Worm (Caenorhabditis elegans) whole organism, L1 larva: Measurements from ENCODE around the gene F46B6.5.

ENCODE experiments used
- aha-1 ChIP-seq: fragments of 150-350 bp; optimal IDR thresholded peaks from 2 replicates; lab custom pipeline; 2014; ENCODE audit warnings: missing biosample characterization, missing genetic modification characterization
- fkh-4 ChIP-seq: sonication (generic microtip); optimal IDR thresholded peaks from 2 replicates; lab custom pipeline; 2016; ENCODE audit warnings: missing compliant biosample characterization, missing genetic modification characterization, borderline replicate concordance
- fos-1 ChIP-seq: fragments of 150-350 bp; optimal IDR thresholded peaks from 2 replicates; lab custom pipeline; 2014; ENCODE audit warnings: missing biosample characterization, missing genetic modification characterization
- lin-15B ChIP-seq: fragments of 150-350 bp; sonication (generic microtip); optimal IDR thresholded peaks from 3 replicates; lab custom pipeline; 2014; ENCODE audit warnings: missing biosample characterization, missing genetic modification characterization
- nhr-11 ChIP-seq: fragments of 150-350 bp; optimal IDR thresholded peaks from 2 replicates; lab custom pipeline; 2014; ENCODE audit warnings: missing biosample characterization, missing genetic modification characterization
- nhr-12 ChIP-seq: sonication (generic microtip); optimal IDR thresholded peaks from 2 replicates; lab custom pipeline; 2017; ENCODE audit warnings: missing biosample characterization, missing genetic modification characterization
- nhr-28 ChIP-seq: fragments of 150-350 bp; optimal IDR thresholded peaks from 2 replicates; lab custom pipeline; 2014; ENCODE audit warnings: missing biosample characterization, missing genetic modification characterization
- nhr-71 ChIP-seq: sonication (generic microtip); optimal IDR thresholded peaks from 2 replicates; lab custom pipeline; 2016; ENCODE audit warnings: mild to moderate bottlenecking, missing genetic modification characterization, moderate library complexity, missing compliant biosample characterization
- rnt-1 ChIP-seq: sonication (generic microtip); optimal IDR thresholded peaks from 2 replicates; lab custom pipeline; 2016; ENCODE audit warnings: mild to moderate bottlenecking, missing genetic modification characterization, moderate library complexity, missing compliant biosample characterization

DNA sequence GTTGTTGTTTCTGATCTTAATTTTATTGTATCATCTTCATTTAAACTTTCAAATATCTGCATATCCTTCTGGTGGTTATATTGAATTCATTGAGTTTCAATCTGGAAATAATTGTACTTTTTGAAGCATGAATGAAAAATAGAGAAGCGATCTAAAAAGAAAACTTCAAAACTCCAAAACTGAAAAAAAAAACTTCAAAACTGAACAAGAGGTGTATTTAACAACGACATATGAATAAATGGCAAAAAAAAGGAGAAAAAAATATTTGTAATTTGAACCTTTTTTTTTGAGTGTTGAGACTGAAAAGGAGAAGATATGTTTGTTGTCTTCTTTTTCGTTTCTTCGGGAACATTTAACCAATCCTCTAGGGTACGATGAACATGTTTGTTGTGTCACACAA lies 25.0 kb downstream of the F46B6.5 start, which contains the start of gene F58E6.11:
- no peak for TF ChIP-seq rnt-1
- no peak for TF ChIP-seq nhr-11 (tag; lab: Kevin White, UChicago)
- no peak for TF ChIP-seq nhr-28 (tag; lab: Kevin White, UChicago)
- TF ChIP-seq fos-1 (tag; lab: Kevin White, UChicago) = no peak
- no peak for TF ChIP-seq nhr-71
- TF ChIP-seq nhr-12 (tag; lab: Kevin White, UChicago) = no peak
- TF ChIP-seq lin-15B = no peak
- TF ChIP-seq fkh-4 (tag; lab: Kevin White, UChicago) = no peak
- no peak for TF ChIP-seq aha-1 (tag; lab: Kevin White, UChicago)
